Worm (Caenorhabditis elegans) whole organism, mixed stage, embryonic: ENCODE results near the gene phat-7.

Source experiments
- elt-1 ChIP-seq: sonication (generic microtip); optimal IDR thresholded peaks from 2 replicates; lab custom pipeline; 2017; ENCODE audit warnings: missing genetic modification characterization, mild to moderate bottlenecking, missing compliant biosample characterization, antibody characterized with exemption, moderate library complexity, borderline replicate concordance; ENCODE audit not compliant: insufficient read depth
- elt-3 ChIP-seq: fragments of 150-350 bp; optimal IDR thresholded peaks from 2 replicates; lab custom pipeline; 2014; ENCODE audit warnings: missing biosample characterization, missing genetic modification characterization
- hlh-1 ChIP-seq: fragments of 150-350 bp; optimal IDR thresholded peaks from 2 replicates; lab custom pipeline; 2014; ENCODE audit warnings: missing biosample characterization, missing genetic modification reagents, missing genetic modification characterization
- lin-13 ChIP-seq: fragments of 150-350 bp; optimal IDR thresholded peaks from 2 replicates; lab custom pipeline; 2014; ENCODE audit warnings: missing biosample characterization, missing genetic modification characterization
- lsy-2 ChIP-seq: fragments of 150-350 bp; optimal IDR thresholded peaks from 2 replicates; lab custom pipeline; 2014; ENCODE audit warnings: missing biosample characterization, missing genetic modification characterization
- nhr-12 ChIP-seq: fragments of 150-350 bp; optimal IDR thresholded peaks from 2 replicates; lab custom pipeline; 2014; ENCODE audit warnings: missing biosample characterization, missing genetic modification characterization
- nhr-237 ChIP-seq: fragments of 150-350 bp; optimal IDR thresholded peaks from 2 replicates; lab custom pipeline; 2014; ENCODE audit warnings: missing biosample characterization, missing genetic modification characterization
- pha-4 ChIP-seq: fragments of 150-350 bp; optimal IDR thresholded peaks from 2 replicates; lab custom pipeline; 2018; ENCODE audit warnings: missing biosample characterization, missing genetic modification reagents, missing genetic modification characterization
- snpc-4 ChIP-seq: fragments of 150-350 bp; optimal IDR thresholded peaks from 2 replicates; lab custom pipeline; 2014; ENCODE audit warnings: missing biosample characterization, missing genetic modification characterization
- ztf-11 ChIP-seq: fragments of 150-350 bp; optimal IDR thresholded peaks from 2 replicates; lab custom pipeline; 2014; ENCODE audit warnings: missing biosample characterization, missing genetic modification characterization

- TF ChIP-seq pha-4 (tag; lab: Kevin White, UChicago) (no peak), nhr-237 (tag; lab: Kevin White, UChicago) (no peak), nhr-12 (no peak), snpc-4 (tag; lab: Kevin White, UChicago) (no peak), elt-3 (no peak), elt-1 (tag; lab: Kevin White, UChicago) (no peak), ztf-11 (tag; lab: Kevin White, UChicago) (no peak), hlh-1 (tag; lab: Kevin White, UChicago) (no peak), lin-13 (tag; lab: Kevin White, UChicago) (no peak), lsy-2 (no peak)
Measured at ce11 chrV:4094740-4095139, 48.5 kb downstream of the phat-7 start, which contains the start of gene nhr-181.
